Worm (Caenorhabditis elegans) whole organism, L1 larva: ENCODE data around the gene pals-30.

Experiments
- ama-1 ChIP-seq: fragments of 150-350 bp; optimal IDR thresholded peaks from 2 replicates; lab custom pipeline; 2014
- dsc-1 ChIP-seq: sonication (generic microtip); optimal IDR thresholded peaks from 2 replicates; lab custom pipeline; 2016; ENCODE audit warnings: mild to moderate bottlenecking, missing genetic modification characterization, missing compliant biosample characterization
- efl-1 ChIP-seq, 4 experiments: fragments of 150-350 bp; optimal IDR thresholded peaks in 3 of 4; peaks in 1 of 4; 1 replicate in 1 of 4; 2 replicates in 3 of 4; lab custom pipeline; 2014; ENCODE audit warnings: missing biosample characterization in 2 of 4, missing genetic modification characterization in 2 of 4, missing genetic modification reagents in 2 of 4
- fkh-10 ChIP-seq: sonication (generic microtip); optimal IDR thresholded peaks from 2 replicates; lab custom pipeline; 2017; ENCODE audit warnings: missing biosample characterization, missing genetic modification reagents, missing genetic modification characterization
- hpl-2 ChIP-seq: fragments of 150-350 bp; optimal IDR thresholded peaks from 2 replicates; lab custom pipeline; 2014; ENCODE audit warnings: missing biosample characterization, missing genetic modification reagents, missing genetic modification characterization
- nhr-12 ChIP-seq: sonication (generic microtip); optimal IDR thresholded peaks from 2 replicates; lab custom pipeline; 2017; ENCODE audit warnings: missing biosample characterization, missing genetic modification characterization
- pag-3 ChIP-seq: sonication (generic microtip); optimal IDR thresholded peaks from 2 replicates; lab custom pipeline; 2017; ENCODE audit warnings: missing genetic modification characterization, mild to moderate bottlenecking, missing compliant biosample characterization, antibody characterized with exemption, borderline replicate concordance; ENCODE audit not compliant: insufficient read depth
- snpc-4 ChIP-seq: fragments of 150-350 bp; optimal IDR thresholded peaks from 2 replicates; lab custom pipeline; 2014; ENCODE audit warnings: missing biosample characterization, missing genetic modification characterization
- tbx-2 ChIP-seq: sonication (generic microtip); optimal IDR thresholded peaks from 2 replicates; lab custom pipeline; 2016; ENCODE audit warnings: missing genetic modification characterization, missing compliant biosample characterization
- unc-62 ChIP-seq: fragments of 150-350 bp; optimal IDR thresholded peaks from 2 replicates; lab custom pipeline; 2014; ENCODE audit warnings: missing biosample characterization, missing genetic modification reagents, missing genetic modification characterization
- zag-1 ChIP-seq: fragments of 150-350 bp; optimal IDR thresholded peaks from 2 replicates; lab custom pipeline; 2014; ENCODE audit warnings: missing biosample characterization, missing genetic modification characterization

- no peak for TF ChIP-seq zag-1 (tag; lab: Kevin White, UChicago)
- TF ChIP-seq fkh-10 (GFP tag; lab: Kevin White, UChicago): no peak
- TF ChIP-seq pag-3: no peak
- no peak for TF ChIP-seq snpc-4 (tag; lab: Kevin White, UChicago)
- TF ChIP-seq tbx-2 (tag; lab: Kevin White, UChicago): no peak
- no peak for TF ChIP-seq nhr-12 (tag; lab: Kevin White, UChicago)
- no peak for TF ChIP-seq ama-1
- no peak for TF ChIP-seq unc-62
- TF ChIP-seq dsc-1 (tag; lab: Kevin White, UChicago): no peak
- no peak for TF ChIP-seq hpl-2 (GFP tag; lab: Kevin White, UChicago)
- TF ChIP-seq efl-1 (optimal IDR thresholded peaks at IDR 0.05; lab: Kevin White, UChicago): no peak
- TF ChIP-seq efl-1 (GFP tag; optimal IDR thresholded peaks at IDR 0.05 in 1 of 2; lab: Kevin White, UChicago): no peak
These were observed 21.3 kb upstream of the pals-30 start for ce11 chrIV:14573068-14573467.
